Worm (Caenorhabditis elegans): ENCODE data around the gene fbxa-224.

fbxa-224 gene

DNA sequence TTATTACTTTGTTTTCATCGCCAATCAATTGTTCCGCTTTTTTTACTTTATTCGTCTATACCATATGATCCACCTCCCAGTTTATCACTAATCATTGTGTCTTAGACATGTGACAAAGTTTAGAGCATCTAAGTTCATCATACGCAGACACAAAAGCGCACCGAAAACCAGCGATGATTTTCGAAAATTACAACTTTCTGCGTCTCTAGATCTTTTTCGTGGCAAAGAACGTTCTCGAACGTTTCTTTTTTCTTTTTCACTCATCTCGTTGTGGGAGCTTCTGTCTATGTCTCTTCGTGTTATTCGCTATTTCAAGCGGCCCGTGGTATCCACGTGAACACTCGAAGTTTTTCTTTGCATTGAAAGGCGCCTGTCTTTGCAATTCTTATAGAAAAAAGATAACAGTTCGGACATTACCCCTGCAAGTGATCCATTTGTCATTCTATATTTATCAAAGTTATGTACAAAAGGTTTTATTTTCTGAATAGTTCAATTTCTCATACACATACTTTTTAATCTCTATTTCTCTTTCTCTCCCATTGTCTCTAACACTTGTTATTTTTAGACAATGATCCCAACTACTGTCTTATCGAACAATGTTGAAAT, 18.8 kb downstream of the fbxa-224 start, which contains the start of gene ZK1290.5:
TSS of gene ZK1290.5 (plus strand) at position 566 of the 606 bp plus-strand sequence.
- TF ChIP-seq W03F9.2 (tag; optimal IDR thresholded peaks at IDR 0.05) (peak; percentile 88), him-1 (tag; optimal IDR thresholded peaks at IDR 0.05) (no peak)

DNA sequence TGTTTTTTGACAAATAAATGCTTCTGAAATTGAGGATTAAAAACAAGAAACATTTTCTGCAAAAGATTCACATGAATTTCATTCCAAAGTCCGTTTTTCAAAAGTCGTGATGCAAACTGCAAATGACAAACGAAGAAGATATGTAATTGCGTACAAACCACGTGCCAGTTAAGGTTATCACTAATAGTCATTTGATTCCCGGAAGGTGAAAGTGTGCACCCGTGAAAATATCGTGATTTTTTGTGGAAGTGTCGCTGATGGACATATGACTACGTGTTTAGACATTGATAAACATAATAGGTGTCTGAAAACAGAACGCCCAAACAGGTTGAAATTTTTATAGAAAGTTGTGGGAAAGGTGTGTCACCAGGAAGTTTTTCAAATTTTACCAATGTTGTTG, 19.7 kb downstream of the fbxa-224 start:
- TF ChIP-seq him-1 (tag; optimal IDR thresholded peaks at IDR 0.05), result no peak
- no peak for TF ChIP-seq dao-5 (tag; optimal IDR thresholded peaks at IDR 0.05)
- no peak for TF ChIP-seq W03F9.2 (tag; optimal IDR thresholded peaks at IDR 0.05)

DNA sequence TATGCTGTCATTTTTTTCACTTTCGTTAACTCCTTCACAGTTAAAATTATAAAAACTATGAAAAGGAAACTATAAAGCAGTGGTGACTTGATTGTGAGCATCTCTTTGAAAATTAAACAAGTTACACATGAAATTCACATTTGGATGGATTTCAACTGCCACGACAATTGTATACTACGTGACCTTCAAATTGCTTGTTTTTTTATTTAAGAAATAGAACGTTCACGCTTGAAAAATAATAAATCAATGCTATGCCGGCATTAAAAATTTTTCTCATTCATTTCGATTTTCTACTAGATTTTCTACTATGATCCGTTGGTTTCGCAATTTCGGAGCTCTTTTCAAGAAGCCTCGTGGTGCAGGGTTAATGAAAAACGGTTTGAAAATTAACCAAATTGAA, 22.5 kb downstream of the fbxa-224 start, which contains the start of the genes ZK1290.7 and rnh-1.1:
TSS of gene ZK1290.7 (minus strand) at position 101 of the 400 bp plus-strand sequence.
TSS of gene rnh-1.1 (plus strand) at position 281 of the 400 bp plus-strand sequence.
- TF ChIP-seq W03F9.2 (tag; optimal IDR thresholded peaks at IDR 0.05), result no peak
- no peak for TF ChIP-seq him-1 (tag; optimal IDR thresholded peaks at IDR 0.05)
- TF ChIP-seq dao-5 (tag; optimal IDR thresholded peaks at IDR 0.05), result no peak

DNA sequence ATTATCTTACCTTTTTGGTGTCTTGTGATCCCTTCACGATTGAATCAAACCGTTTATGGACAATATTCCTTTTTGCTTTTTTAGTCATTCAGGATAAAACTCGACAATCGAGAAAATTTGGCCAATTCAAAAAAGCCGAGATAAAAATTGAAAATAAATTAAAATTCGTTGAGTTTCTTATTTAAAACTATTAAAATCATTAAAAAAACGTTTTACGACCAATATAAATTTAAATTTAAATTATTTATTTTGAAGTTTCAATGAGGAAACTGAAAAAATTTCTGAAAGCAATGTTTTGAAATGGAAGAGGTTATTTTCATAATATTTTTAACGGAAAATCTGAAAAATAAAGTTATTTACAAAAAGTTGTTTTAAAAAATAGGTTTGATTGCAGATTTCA, 24.7 kb downstream of the fbxa-224 start, which contains the start of gene ZK1290.15:
TSS of gene ZK1290.15 (plus strand) at position 301 of the 400 bp plus-strand sequence.
- TF ChIP-seq W03F9.2 (tag; optimal IDR thresholded peaks at IDR 0.05) (no peak), him-1 (tag; optimal IDR thresholded peaks at IDR 0.05) (no peak), dao-5 (tag; optimal IDR thresholded peaks at IDR 0.05) (no peak)

DNA sequence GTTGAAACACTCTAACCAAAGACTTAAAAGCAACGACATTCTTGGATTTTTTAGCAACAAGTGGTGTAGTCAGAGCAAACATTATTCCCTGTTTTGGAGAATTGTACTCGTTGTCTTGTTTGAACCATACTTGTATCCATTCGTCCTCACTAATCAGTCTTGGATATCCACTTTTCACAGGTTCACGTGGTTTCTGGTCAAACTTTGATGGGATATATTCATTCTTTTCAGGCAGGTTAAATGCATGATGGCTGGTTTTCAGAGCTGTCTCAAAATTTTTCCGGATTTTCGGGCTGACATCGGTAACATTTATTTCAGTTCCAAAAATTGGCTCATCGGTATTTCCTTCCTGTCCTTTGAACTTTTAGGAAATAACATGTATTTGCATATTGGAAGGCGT, 26.5 kb downstream of the fbxa-224 start:
- TF ChIP-seq dao-5 (tag; optimal IDR thresholded peaks at IDR 0.05) (no peak), W03F9.2 (tag; optimal IDR thresholded peaks at IDR 0.05) (no peak), him-1 (tag; optimal IDR thresholded peaks at IDR 0.05) (no peak)

DNA sequence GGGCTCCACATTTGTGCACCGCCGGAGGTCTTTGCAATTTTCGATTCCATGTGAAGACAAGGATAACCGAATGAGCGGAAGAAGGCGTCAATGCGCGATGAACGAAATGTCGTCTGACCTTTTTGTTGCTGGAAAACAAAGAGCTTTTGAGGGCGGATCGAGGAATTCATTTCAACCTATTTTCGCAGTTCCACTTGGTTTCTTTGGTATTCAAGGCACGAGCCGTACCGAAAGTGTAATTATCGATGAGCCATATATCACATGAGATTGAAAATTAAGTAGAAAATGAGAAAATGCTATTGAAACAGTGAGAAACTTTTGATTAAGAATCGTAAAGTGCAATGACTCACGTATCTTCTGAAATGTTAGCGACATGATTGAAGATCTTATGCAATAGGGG, 28.7 kb downstream of the fbxa-224 start, which contains the start of gene glb-9:
TSS of gene glb-9 (minus strand) at position 101 of the 400 bp plus-strand sequence.
- TF ChIP-seq him-1 (tag; optimal IDR thresholded peaks at IDR 0.05) (no peak), W03F9.2 (tag; optimal IDR thresholded peaks at IDR 0.05) (no peak), dao-5 (tag; optimal IDR thresholded peaks at IDR 0.05) (no peak)

DNA sequence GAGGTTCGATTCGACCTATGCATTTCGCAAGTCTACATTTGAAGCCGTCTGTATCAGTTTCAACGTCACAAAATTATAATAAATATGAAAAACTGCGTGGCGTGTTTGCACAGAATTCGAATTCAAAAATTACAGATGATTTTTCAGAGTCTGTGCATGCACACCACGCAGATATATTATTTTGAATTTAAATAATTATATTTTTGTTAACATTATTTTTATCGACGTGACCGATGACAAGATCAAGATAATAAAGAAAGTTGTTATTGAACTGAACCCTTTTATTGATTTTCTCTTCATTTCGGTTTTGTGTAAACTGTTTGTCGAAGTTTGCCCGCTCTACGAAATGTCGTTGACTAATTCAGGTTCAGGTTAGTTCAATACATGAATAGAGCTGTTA, 42.9 kb downstream of the fbxa-224 start, which contains the start of gene C28F5.1:
TSS of gene C28F5.1 (plus strand) at position 301 of the 400 bp plus-strand sequence.
- TF ChIP-seq dao-5 (tag; optimal IDR thresholded peaks at IDR 0.05) (no peak), him-1 (tag; optimal IDR thresholded peaks at IDR 0.05) (no peak), W03F9.2 (tag; optimal IDR thresholded peaks at IDR 0.05) (no peak)

DNA sequence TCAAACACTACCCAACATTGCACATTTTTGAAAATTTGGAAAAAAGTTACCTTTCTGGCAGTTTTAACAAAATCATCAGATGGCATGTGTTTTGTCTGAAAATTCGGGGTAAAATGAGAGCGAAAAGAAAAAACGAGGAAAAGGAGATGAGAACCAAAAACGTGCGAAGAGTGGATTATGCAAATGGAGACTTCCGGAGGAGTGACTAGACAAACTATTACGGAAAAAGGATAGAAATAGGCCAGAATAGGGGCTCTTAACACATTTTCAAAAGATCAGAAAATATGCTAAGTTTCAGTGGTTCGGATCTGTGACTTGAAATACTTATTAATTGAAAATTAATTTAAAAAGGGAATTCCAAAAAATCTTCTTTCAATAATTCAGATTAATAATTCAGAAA, 48.6 kb downstream of the fbxa-224 start, which contains the start of gene srab-14:
TSS of gene srab-14 (minus strand) at position 101 of the 400 bp plus-strand sequence.
- TF ChIP-seq him-1 (tag; optimal IDR thresholded peaks at IDR 0.05) (no peak), W03F9.2 (tag; optimal IDR thresholded peaks at IDR 0.05) (no peak)

All from whole organism, L4/young adult.